Worm (Caenorhabditis elegans) whole organism, late embryonic: Measurements from ENCODE around the gene srx-102.

Source experiments
- C38D4.7 ChIP-seq: fragments of 200-800 bp; sonication (Bioruptor generic); optimal IDR thresholded peaks from 2 replicates; lab custom pipeline; 2018; ENCODE audit warnings: mild to moderate bottlenecking, missing genetic modification characterization, moderate library complexity, missing compliant biosample characterization
- ama-1 ChIP-seq: fragments of 150-350 bp; optimal IDR thresholded peaks from 2 replicates; lab custom pipeline; 2014

DNA sequence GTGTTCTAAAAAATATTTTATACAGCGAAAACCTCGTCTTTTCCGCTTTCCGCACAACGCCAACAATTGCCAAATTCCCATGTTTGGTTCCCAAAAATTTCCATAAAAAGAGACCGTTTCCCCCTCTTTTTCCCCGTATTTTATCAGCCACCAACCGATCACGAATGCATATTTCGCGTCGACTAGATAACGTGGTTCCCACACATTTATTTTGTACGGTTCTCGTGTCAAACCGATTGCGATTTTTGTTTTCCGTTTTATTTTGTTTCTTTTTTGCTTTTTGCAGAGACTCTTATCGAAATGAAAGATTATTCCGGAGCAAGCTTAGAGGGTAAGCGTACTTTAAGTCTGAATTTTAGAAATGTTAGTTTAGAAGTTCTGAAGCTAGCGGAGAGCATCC is 26.5 kb upstream of the srx-102 start, which contains the start of gene C46E10.3:
- TF ChIP-seq C38D4.7 (GFP tag; lab: Kevin White, UChicago) (no peak), ama-1 (lab: Kevin White, UChicago) (no peak)
